Fruit fly (Drosophila melanogaster) whole organism, embryonic: ENCODE results near the gene CG44476.

ENCODE experiments used
- CG10366 ChIP-seq: fragments of 200-800 bp; sonication (Bioruptor generic); IDR thresholded peaks from 2 replicates; pipeline ENCODE4 v1.3.6; 2022; ENCODE audit warnings: missing biosample characterization, missing genetic modification characterization
- CG10462 ChIP-seq: fragments of 200-800 bp; sonication (Bioruptor generic); optimal IDR thresholded peaks from 2 replicates; lab custom pipeline; 2016; ENCODE audit warnings: missing biosample characterization, missing genetic modification characterization
- CG11504 ChIP-seq: fragments of 200-800 bp; sonication (Bioruptor generic); optimal IDR thresholded peaks from 3 replicates; lab custom pipeline; 2019; ENCODE audit warnings: missing biosample characterization, mild to moderate bottlenecking, missing genetic modification characterization, moderate library complexity
- CG13624 ChIP-seq: fragments of 200-800 bp; sonication (Bioruptor generic); optimal IDR thresholded peaks from 2 replicates; lab custom pipeline; 2016; ENCODE audit warnings: missing biosample characterization, missing genetic modification characterization
- CG13775 ChIP-seq: fragments of 200-800 bp; sonication (Bioruptor generic); optimal IDR thresholded peaks from 3 replicates; lab custom pipeline; 2017; ENCODE audit warnings: missing biosample characterization, mild to moderate bottlenecking, missing genetic modification characterization
- CG32772 ChIP-seq: fragments of 200-800 bp; sonication (Bioruptor generic); IDR thresholded peaks from 2 replicates; pipeline ENCODE4 v1.3.6; 2022; ENCODE audit warnings: missing biosample characterization, missing genetic modification characterization
- CG34224 ChIP-seq: fragments of 200-800 bp; sonication (Bioruptor generic); IDR thresholded peaks from 3 replicates; pipeline ENCODE4 v1.3.6; 2022; ENCODE audit warnings: missing biosample characterization, missing genetic modification characterization; ENCODE audit not compliant: partially characterized antibody
- CG34376 ChIP-seq: fragments of 200-800 bp; sonication (Bioruptor generic); optimal IDR thresholded peaks from 2 replicates; lab custom pipeline; 2018; ENCODE audit warnings: missing biosample characterization, mild to moderate bottlenecking, missing genetic modification characterization
- CG3847 ChIP-seq: fragments of 200-800 bp; sonication (Bioruptor generic); IDR thresholded peaks from 2 replicates; pipeline ENCODE4 v1.3.6; 2022; ENCODE audit warnings: missing biosample characterization, missing genetic modification characterization
- CG4328 ChIP-seq: fragments of 200-800 bp; sonication (Bioruptor generic); optimal IDR thresholded peaks from 3 replicates; lab custom pipeline; 2017; ENCODE audit warnings: missing biosample characterization, missing genetic modification reagents, missing genetic modification characterization
- CG4854 ChIP-seq: fragments of 200-800 bp; sonication (Bioruptor generic); optimal IDR thresholded peaks from 2 replicates; lab custom pipeline; 2016; ENCODE audit warnings: missing biosample characterization, missing genetic modification characterization, inconsistent platforms
- CG6689 ChIP-seq: fragments of 200-800 bp; sonication (Bioruptor generic); IDR thresholded peaks from 2 replicates; pipeline ENCODE4 v1.3.6; 2022; ENCODE audit warnings: missing biosample characterization, missing genetic modification characterization
- CG7271 ChIP-seq: fragments of 200-800 bp; sonication (Bioruptor generic); optimal IDR thresholded peaks from 2 replicates; lab custom pipeline; 2018; ENCODE audit warnings: missing biosample characterization, mild to moderate bottlenecking, missing genetic modification characterization, moderate library complexity
- CG8089 ChIP-seq: fragments of 200-800 bp; sonication (Bioruptor generic); optimal IDR thresholded peaks from 3 replicates; lab custom pipeline; 2016; ENCODE audit warnings: missing biosample characterization, missing genetic modification characterization
- Dad ChIP-seq: fragments of 200-800 bp; sonication (Bioruptor generic); optimal IDR thresholded peaks from 3 replicates; lab custom pipeline; 2016; ENCODE audit warnings: missing biosample characterization, missing genetic modification characterization
- Drgx ChIP-seq: fragments of 200-800 bp; sonication (Bioruptor generic); IDR thresholded peaks from 2 replicates; pipeline ENCODE4 v1.3.6; 2022; ENCODE audit warnings: missing biosample characterization, missing genetic modification characterization
- Eip74EF ChIP-seq, 2 experiments: fragments of 200-800 bp in 1 of 2; fragments of >200 bp in 1 of 2; sonication (Bioruptor generic) in 1 of 2; optimal IDR thresholded peaks; 2 replicates each; lab custom pipeline; 2017 to 2019; ENCODE audit warnings: missing biosample characterization in 2 of 2, missing genetic modification characterization in 2 of 2, mild to moderate bottlenecking in 1 of 2, moderate library complexity in 1 of 2
- Hr51 ChIP-seq, 2 experiments: fragments of 200-800 bp; sonication (Bioruptor generic); optimal IDR thresholded peaks; 2 replicates in 1 of 2; 3 replicates in 1 of 2; lab custom pipeline; 2016 to 2018; ENCODE audit warnings: missing biosample characterization in 2 of 2, missing genetic modification characterization in 2 of 2, mild to moderate bottlenecking in 1 of 2, moderate library complexity in 1 of 2
- Med ChIP-seq: fragments of 200-800 bp; sonication (Bioruptor generic); peaks from one replicate; lab custom pipeline; 2016; ENCODE audit warnings: missing biosample characterization, missing genetic modification characterization, mild to moderate bottlenecking, inconsistent platforms, moderate library complexity
- NFAT ChIP-seq: fragments of 200-800 bp; sonication (Bioruptor generic); IDR thresholded peaks from 2 replicates; pipeline ENCODE4 v1.3.6; 2022; ENCODE audit warnings: missing biosample characterization, missing genetic modification characterization
- Nf-YB ChIP-seq: fragments of 200-800 bp; sonication (Bioruptor generic); optimal IDR thresholded peaks from 3 replicates; lab custom pipeline; 2019; ENCODE audit warnings: missing biosample characterization, mild to moderate bottlenecking, missing genetic modification characterization, moderate library complexity
- NfI ChIP-seq: fragments of 200-800 bp; sonication (Bioruptor generic); optimal IDR thresholded peaks from 3 replicates; lab custom pipeline; 2018; ENCODE audit warnings: missing biosample characterization, mild to moderate bottlenecking, missing genetic modification characterization, moderate library complexity
- Ravus ChIP-seq: fragments of 200-800 bp; sonication (Bioruptor generic); IDR thresholded peaks from 2 replicates; pipeline ENCODE4 v1.3.6; 2022; ENCODE audit warnings: missing biosample characterization, missing genetic modification characterization
- Side ChIP-seq: fragments of 200-800 bp; sonication (Bioruptor generic); optimal IDR thresholded peaks from 2 replicates; lab custom pipeline; 2016; ENCODE audit warnings: missing biosample characterization, missing genetic modification characterization
- amos ChIP-seq: fragments of 200-800 bp; sonication (Bioruptor generic); IDR thresholded peaks from 2 replicates; pipeline ENCODE4 v1.3.6; 2022; ENCODE audit warnings: missing biosample characterization, missing genetic modification characterization; ENCODE audit not compliant: partially characterized antibody
- ara ChIP-seq: fragments of 200-800 bp; sonication (Bioruptor generic); IDR thresholded peaks from 2 replicates; pipeline ENCODE4 v1.3.6; 2022; ENCODE audit warnings: missing biosample characterization, missing genetic modification characterization
- bbx ChIP-seq: fragments of 200-800 bp; sonication (Bioruptor generic); IDR thresholded peaks from 2 replicates; pipeline ENCODE4 v1.3.6; 2022; ENCODE audit warnings: missing biosample characterization, missing genetic modification characterization; ENCODE audit not compliant: partially characterized antibody
- bcd ChIP-seq: fragments of 200-800 bp; sonication (Bioruptor generic); optimal IDR thresholded peaks from 2 replicates; lab custom pipeline; 2017; ENCODE audit warnings: missing biosample characterization, mild to moderate bottlenecking, missing genetic modification characterization
- cg ChIP-seq: fragments of 200-800 bp; sonication (Bioruptor generic); optimal IDR thresholded peaks from 3 replicates; lab custom pipeline; 2019; ENCODE audit warnings: missing biosample characterization, mild to moderate bottlenecking, missing genetic modification characterization, moderate library complexity
- crol ChIP-seq: fragments of 200-800 bp; sonication (Bioruptor generic); IDR thresholded peaks from 2 replicates; pipeline ENCODE4 v1.3.6; 2022; ENCODE audit warnings: missing biosample characterization, missing genetic modification characterization
- cwo ChIP-seq: fragments of 200-800 bp; sonication (Bioruptor generic); optimal IDR thresholded peaks from 3 replicates; lab custom pipeline; 2017; ENCODE audit warnings: missing biosample characterization, missing genetic modification characterization, mild to moderate bottlenecking, moderate library complexity, missing genetic modification reagents
- dmrt99B ChIP-seq: fragments of 200-800 bp; sonication (Bioruptor generic); optimal IDR thresholded peaks from 2 replicates; lab custom pipeline; 2018; ENCODE audit warnings: missing biosample characterization, mild to moderate bottlenecking, missing genetic modification characterization, moderate library complexity
- ems ChIP-seq: fragments of 200-800 bp; sonication (Bioruptor generic); optimal IDR thresholded peaks from 3 replicates; lab custom pipeline; 2016; ENCODE audit warnings: missing biosample characterization, missing genetic modification characterization
- fd64A ChIP-seq: fragments of 200-800 bp; sonication (Bioruptor generic); optimal IDR thresholded peaks from 3 replicates; lab custom pipeline; 2018; ENCODE audit warnings: missing biosample characterization, mild to moderate bottlenecking, missing genetic modification characterization
- fu2 ChIP-seq: fragments of 200-800 bp; sonication (Bioruptor generic); optimal IDR thresholded peaks from 2 replicates; lab custom pipeline; 2016; ENCODE audit warnings: missing biosample characterization, missing genetic modification characterization
- ind ChIP-seq: fragments of 200-800 bp; sonication (Bioruptor generic); optimal IDR thresholded peaks from 3 replicates; lab custom pipeline; 2016; ENCODE audit warnings: missing biosample characterization, missing genetic modification characterization
- ken ChIP-seq: fragments of 200-800 bp; sonication (Bioruptor generic); IDR thresholded peaks from 3 replicates; pipeline ENCODE4 v1.3.6; 2022; ENCODE audit warnings: missing biosample characterization, missing genetic modification characterization
- lab ChIP-seq: fragments of 200-800 bp; sonication (Bioruptor generic); optimal IDR thresholded peaks from 3 replicates; lab custom pipeline; 2017; ENCODE audit warnings: missing biosample characterization, missing genetic modification characterization, mild to moderate bottlenecking, moderate library complexity, missing genetic modification reagents
- lola ChIP-seq, 3 experiments: fragments of >200 bp in 2 of 3; fragments of 200-800 bp in 1 of 3; sonication (Bioruptor generic) in 1 of 3; optimal IDR thresholded peaks; 2 replicates each; lab custom pipeline; 2017 to 2019; ENCODE audit warnings: missing biosample characterization in 3 of 3, missing genetic modification characterization in 3 of 3, mild to moderate bottlenecking in 1 of 3, moderate library complexity in 1 of 3
- nerfin-2 ChIP-seq: fragments of 200-800 bp; sonication (Bioruptor generic); IDR thresholded peaks from 2 replicates; pipeline ENCODE4 v1.3.6; 2022; ENCODE audit warnings: missing biosample characterization, missing genetic modification characterization; ENCODE audit not compliant: partially characterized antibody
- pan ChIP-seq, 4 experiments: fragments of >200 bp in 3 of 4; fragments of 200-800 bp in 1 of 4; sonication (Bioruptor generic) in 1 of 4; optimal IDR thresholded peaks in 3 of 4; IDR thresholded peaks in 1 of 4; 2 replicates each; pipeline versions ENCODE4 v1.3.6 to Lab custom; 2017 to 2022; ENCODE audit warnings: missing biosample characterization in 2 of 4, missing genetic modification characterization in 2 of 4, mixed read lengths in 1 of 4
- peb ChIP-seq: fragments of 200-800 bp; sonication (Bioruptor generic); IDR thresholded peaks from 2 replicates; pipeline ENCODE4 v1.3.6; 2022; ENCODE audit warnings: missing biosample characterization, missing genetic modification characterization
- sc ChIP-seq, 3 experiments: fragments of >200 bp in 2 of 3; fragments of 200-800 bp in 1 of 3; sonication (Bioruptor generic) in 1 of 3; optimal IDR thresholded peaks; 2 replicates in 2 of 3; 3 replicates in 1 of 3; lab custom pipeline; 2017; ENCODE audit warnings: mild to moderate bottlenecking in 1 of 3, missing biosample characterization in 1 of 3, missing genetic modification characterization in 1 of 3, missing genetic modification reagents in 1 of 3
- sd ChIP-seq: fragments of 200-800 bp; sonication (Bioruptor generic); optimal IDR thresholded peaks from 3 replicates; lab custom pipeline; 2018; ENCODE audit warnings: missing biosample characterization, mild to moderate bottlenecking, missing genetic modification characterization, moderate library complexity
- ttk ChIP-seq: fragments of 200-800 bp; sonication (Bioruptor generic); IDR thresholded peaks from 2 replicates; pipeline ENCODE4 v2.1.2; 2022; ENCODE audit warnings: missing biosample characterization, missing genetic modification characterization
- tup ChIP-seq: fragments of 200-800 bp; sonication (Bioruptor generic); optimal IDR thresholded peaks from 2 replicates; lab custom pipeline; 2016; ENCODE audit warnings: missing biosample characterization, mild to moderate bottlenecking, missing genetic modification characterization, moderate library complexity
- unc-4 ChIP-seq: fragments of 200-800 bp; sonication (Bioruptor generic); IDR thresholded peaks from 2 replicates; pipeline ENCODE4 v1.3.6; 2022; ENCODE audit warnings: missing biosample characterization, missing genetic modification characterization; ENCODE audit not compliant: partially characterized antibody
- unpg ChIP-seq: fragments of 200-800 bp; sonication (Bioruptor generic); optimal IDR thresholded peaks from 3 replicates; lab custom pipeline; 2018; ENCODE audit warnings: missing biosample characterization, mild to moderate bottlenecking, missing genetic modification characterization, moderate library complexity

CG44476 gene

dm6 chr2L:18145253-18145652 lies 32.3 kb upstream of the CG44476 start (continued):
- peak; percentile 83 for TF ChIP-seq ems (GFP tag; lab: Kevin White, UChicago)
- TF ChIP-seq sd (tag; lab: Kevin White, UChicago): peak; percentile 25
- TF ChIP-seq CG6689 (GFP tag; lab: Robert Waterston, UW): peak; percentile 89
- TF ChIP-seq fu2: peak; percentile 76
- TF ChIP-seq cg: no peak
- TF ChIP-seq Drgx (GFP tag; lab: Robert Waterston, UW): peak; percentile 89
- no peak for TF ChIP-seq nerfin-2 (GFP tag; lab: Robert Waterston, UW)
- peak; percentile 66 for TF ChIP-seq NFAT
- TF ChIP-seq Ravus: peak; percentile 21; the same call in 1 of the 2 replicates
- TF ChIP-seq lola (GFP tag; optimal IDR thresholded peaks at IDR 0.05; lab: Kevin White, UChicago): peak in 1 of 3 experiments; percentile 94
- TF ChIP-seq dmrt99B: peak; percentile 79
- peak; percentile 84 for TF ChIP-seq lab (GFP tag; lab: Kevin White, UChicago)
- TF ChIP-seq Eip74EF (GFP tag; optimal IDR thresholded peaks at IDR 0.05; lab: Kevin White, UChicago): peak in 1 of 2 experiments; percentile 49
- peak; percentile 88 for TF ChIP-seq CG7271 (tag; lab: Kevin White, UChicago)
- peak; percentile 79 for TF ChIP-seq tup (GFP tag; lab: Kevin White, UChicago)
- no peak; the same call in 1 of the 2 replicates for TF ChIP-seq crol (GFP tag; lab: Robert Waterston, UW)
- TF ChIP-seq unc-4 (GFP tag; lab: Robert Waterston, UW): no peak
- no peak for TF ChIP-seq cwo
- TF ChIP-seq CG34376: no peak
- TF ChIP-seq CG32772: peak; percentile 69
- TF ChIP-seq ind: peak; percentile 77
- TF ChIP-seq amos (GFP tag; lab: Robert Waterston, UW): no peak
- peak; percentile 84 for TF ChIP-seq bcd (GFP tag; lab: Kevin White, UChicago)
- TF ChIP-seq CG11504: peak; percentile 84
- no peak for TF ChIP-seq CG4328
- peak; percentile 82 for TF ChIP-seq peb (GFP tag; lab: Robert Waterston, UW)
- TF ChIP-seq Side (GFP tag; lab: Kevin White, UChicago): peak; percentile 84
- TF ChIP-seq CG13624: peak; percentile 79
- TF ChIP-seq bbx: no peak
- no peak for TF ChIP-seq fd64A (GFP tag; lab: Kevin White, UChicago)
- peak; percentile 97 for TF ChIP-seq ara (GFP tag; lab: Robert Waterston, UW)
- TF ChIP-seq CG34224: no peak
- peak; percentile 42; the same call in 1 of the 2 replicates for TF ChIP-seq CG3847
- TF ChIP-seq Dad: peak; percentile 77
- TF ChIP-seq unpg: peak; percentile 85
- TF ChIP-seq CG8089 (GFP tag; lab: Kevin White, UChicago): peak; percentile 84
- TF ChIP-seq ken (GFP tag; lab: Robert Waterston, UW): peak; percentile 84
- no peak for TF ChIP-seq pan (optimal IDR thresholded peaks at IDR 0.05; lab: Kevin White, UChicago)
- TF ChIP-seq pan (GFP tag; optimal IDR thresholded peaks at IDR 0.05 in 1 of 2, IDR thresholded peaks at IDR 0.05 in 1 of 2): peak in 1 of 2 experiments; percentile 79
- TF ChIP-seq CG10366 (GFP tag; lab: Robert Waterston, UW): peak; percentile 81
- TF ChIP-seq Nf-YB (GFP tag; lab: Kevin White, UChicago): peak; percentile 65
- peak; percentile 89 for TF ChIP-seq CG13775 (GFP tag; lab: Kevin White, UChicago)
- TF ChIP-seq CG4854 (GFP tag; lab: Kevin White, UChicago): peak; percentile 82
- TF ChIP-seq sc (optimal IDR thresholded peaks at IDR 0.05; lab: Kevin White, UChicago): no peak
- peak; percentile 70 for TF ChIP-seq sc (GFP tag; optimal IDR thresholded peaks at IDR 0.05; lab: Kevin White, UChicago)
- TF ChIP-seq CG10462 (GFP tag; lab: Kevin White, UChicago): peak; percentile 86
- TF ChIP-seq Med (GFP tag; lab: Kevin White, UChicago): peak; percentile 97
- peak; percentile 65 for TF ChIP-seq NfI (GFP tag; lab: Kevin White, UChicago)
- peak; percentile 62 for TF ChIP-seq ttk
- peak; percentile 76 to 91 for TF ChIP-seq Hr51 (GFP tag; optimal IDR thresholded peaks at IDR 0.05; lab: Kevin White, UChicago)
